Worm (Caenorhabditis elegans) whole organism, L1 larva: ENCODE measurements around the gene puf-11.

ENCODE experiments used
- alr-1 ChIP-seq: fragments of 200-800 bp; sonication (Bioruptor generic); optimal IDR thresholded peaks from 2 replicates; lab custom pipeline; 2018; ENCODE audit warnings: borderline replicate concordance, mild to moderate bottlenecking, missing genetic modification characterization, missing compliant biosample characterization
- blmp-1 ChIP-seq: fragments of 150-350 bp; optimal IDR thresholded peaks from 2 replicates; lab custom pipeline; 2014; ENCODE audit warnings: missing biosample characterization, missing genetic modification characterization
- ceh-8 ChIP-seq: fragments of 200-800 bp; sonication (Bioruptor generic); optimal IDR thresholded peaks from 2 replicates; lab custom pipeline; 2018; ENCODE audit warnings: mild to moderate bottlenecking, missing genetic modification characterization, moderate library complexity, missing compliant biosample characterization
- dsc-1 ChIP-seq: sonication (generic microtip); optimal IDR thresholded peaks from 2 replicates; lab custom pipeline; 2016; ENCODE audit warnings: mild to moderate bottlenecking, missing genetic modification characterization, missing compliant biosample characterization
- efl-1 ChIP-seq, 4 experiments: fragments of 150-350 bp; optimal IDR thresholded peaks in 3 of 4; peaks in 1 of 4; 1 replicate in 1 of 4; 2 replicates in 3 of 4; lab custom pipeline; 2014; ENCODE audit warnings: missing biosample characterization in 2 of 4, missing genetic modification characterization in 2 of 4, missing genetic modification reagents in 2 of 4
- egl-27 ChIP-seq, 2 experiments: fragments of 150-350 bp in 1 of 2; sonication (generic microtip); optimal IDR thresholded peaks; 3 replicates each; lab custom pipeline; 2017 to 2018; ENCODE audit warnings: missing biosample characterization in 2 of 2, missing genetic modification characterization in 2 of 2, missing genetic modification reagents in 2 of 2
- irx-1 ChIP-seq: sonication (generic microtip); optimal IDR thresholded peaks from 2 replicates; lab custom pipeline; 2016; ENCODE audit warnings: missing genetic modification characterization, missing compliant biosample characterization
- lin-13 ChIP-seq: fragments of 150-350 bp; optimal IDR thresholded peaks from 2 replicates; lab custom pipeline; 2014; ENCODE audit warnings: missing biosample characterization, missing genetic modification reagents, missing genetic modification characterization
- lin-35 ChIP-seq, 2 experiments: fragments of 150-350 bp; optimal IDR thresholded peaks; 2 replicates each; lab custom pipeline; 2014; ENCODE audit warnings: missing biosample characterization in 2 of 2, missing genetic modification characterization in 2 of 2, missing genetic modification reagents in 2 of 2
- skn-1 ChIP-seq: fragments of 150-350 bp; optimal IDR thresholded peaks from 2 replicates; lab custom pipeline; 2014; ENCODE audit warnings: missing biosample characterization, missing genetic modification characterization
- snpc-4 ChIP-seq: fragments of 150-350 bp; optimal IDR thresholded peaks from 2 replicates; lab custom pipeline; 2014; ENCODE audit warnings: missing biosample characterization, missing genetic modification characterization
- sup-37 ChIP-seq: fragments of 200-800 bp; sonication (Bioruptor generic); optimal IDR thresholded peaks from 2 replicates; lab custom pipeline; 2018; ENCODE audit warnings: mild to moderate bottlenecking, missing genetic modification characterization, missing compliant biosample characterization
- ztf-11 ChIP-seq, 2 experiments: sonication (generic microtip); optimal IDR thresholded peaks; 2 replicates each; lab custom pipeline; 2016 to 2017; ENCODE audit warnings: missing genetic modification characterization in 2 of 2, missing biosample characterization in 1 of 2, missing compliant biosample characterization in 1 of 2

ce11 chrIV:6395190-6395589, 26.2 kb upstream of the puf-11 start:
- TF ChIP-seq egl-27 (tag; optimal IDR thresholded peaks at IDR 0.05; lab: Kevin White, UChicago): no peak
- no peak for TF ChIP-seq blmp-1 (tag; lab: Kevin White, UChicago)
- TF ChIP-seq irx-1 (tag; lab: Kevin White, UChicago): no peak
- TF ChIP-seq skn-1 (tag; lab: Kevin White, UChicago): no peak
- TF ChIP-seq lin-13: no peak
- no peak for TF ChIP-seq alr-1 (tag; lab: Kevin White, UChicago)
- TF ChIP-seq efl-1 (optimal IDR thresholded peaks at IDR 0.05; lab: Kevin White, UChicago): no peak
- TF ChIP-seq efl-1 (GFP tag; optimal IDR thresholded peaks at IDR 0.05 in 1 of 2; lab: Kevin White, UChicago): no peak
- TF ChIP-seq snpc-4 (tag; lab: Kevin White, UChicago): no peak
- no peak for TF ChIP-seq sup-37 (GFP tag; lab: Kevin White, UChicago)
- TF ChIP-seq ceh-8 (GFP tag; lab: Kevin White, UChicago): no peak
- TF ChIP-seq dsc-1: no peak
- no peak for TF ChIP-seq lin-35 (GFP tag; optimal IDR thresholded peaks at IDR 0.05; lab: Kevin White, UChicago)
- no peak for TF ChIP-seq ztf-11 (tag; optimal IDR thresholded peaks at IDR 0.05; lab: Kevin White, UChicago)
